Worm (Caenorhabditis elegans): ENCODE measurements around the gene C18A3.11.

- no peak for TF ChIP-seq nfya-2 (GFP tag; IDR thresholded peaks at IDR 0.05)
- no peak for TF ChIP-seq cebp-2 (GFP tag; IDR thresholded peaks at IDR 0.05)
- no peak for TF ChIP-seq pha-4 (tag; optimal IDR thresholded peaks at IDR 0.05)
- no peak for TF ChIP-seq lin-54 (GFP tag; optimal IDR thresholded peaks at IDR 0.05)
- TF ChIP-seq bed-1 (GFP tag; IDR thresholded peaks at IDR 0.05), result no peak
- TF ChIP-seq C06A6.2 (GFP tag; conservative IDR thresholded peaks at IDR 0.05), result no peak
- no peak for TF ChIP-seq K11D2.4 (GFP tag; IDR thresholded peaks at IDR 0.05)
- no peak for TF ChIP-seq nhr-120 (GFP tag; IDR thresholded peaks at IDR 0.05)
- no peak for TF ChIP-seq ama-1 (optimal IDR thresholded peaks at IDR 0.05)
- no peak for TF ChIP-seq ama-1 (GFP tag; optimal IDR thresholded peaks at IDR 0.05)
These were observed 32.6 kb upstream of the C18A3.11 start for ce11 chrII:5698254-5698653.
